Worm (Caenorhabditis elegans) whole organism, late embryonic: Measurements from ENCODE around the gene Y39H10B.3.
A peak's percentile ranks its signal among the peaks of the same experiment; 100 is the strongest.

Source experiments
- F13H6.1 ChIP-seq: sonication (generic microtip); optimal IDR thresholded peaks from 2 replicates; lab custom pipeline; 2016; ENCODE audit warnings: missing genetic modification characterization, missing compliant biosample characterization
- ahr-1 ChIP-seq: sonication (generic microtip); optimal IDR thresholded peaks from 2 replicates; lab custom pipeline; 2016; ENCODE audit warnings: missing genetic modification characterization, missing compliant biosample characterization
- ceh-14 ChIP-seq: sonication (generic microtip); optimal IDR thresholded peaks from 2 replicates; lab custom pipeline; 2016; ENCODE audit warnings: missing genotype, missing genetic modification characterization, missing compliant biosample characterization
- ceh-18 ChIP-seq: sonication (generic microtip); optimal IDR thresholded peaks from 2 replicates; lab custom pipeline; 2016; ENCODE audit warnings: missing genetic modification characterization, missing compliant biosample characterization
- ceh-2 ChIP-seq: sonication (generic microtip); optimal IDR thresholded peaks from 2 replicates; lab custom pipeline; 2016; ENCODE audit warnings: missing genotype, missing genetic modification characterization, missing compliant biosample characterization
- ceh-24 ChIP-seq: sonication (generic microtip); optimal IDR thresholded peaks from 2 replicates; lab custom pipeline; 2016; ENCODE audit warnings: mild to moderate bottlenecking, missing genetic modification characterization, missing compliant biosample characterization
- ceh-30 ChIP-seq: fragments of 150-350 bp; optimal IDR thresholded peaks from 2 replicates; lab custom pipeline; 2014; ENCODE audit warnings: missing biosample characterization, missing genetic modification characterization
- ceh-34 ChIP-seq: sonication (generic microtip); optimal IDR thresholded peaks from 2 replicates; lab custom pipeline; 2016; ENCODE audit warnings: mild to moderate bottlenecking, missing genetic modification characterization, missing compliant biosample characterization
- ceh-45 ChIP-seq: fragments of 200-800 bp; sonication (Bioruptor generic); IDR thresholded peaks from 2 replicates; pipeline ENCODE4 v1.3.6; 2022; ENCODE audit warnings: missing genetic modification reagents, missing genetic modification characterization, missing compliant biosample characterization
- ceh-48 ChIP-seq: sonication (generic microtip); optimal IDR thresholded peaks from 2 replicates; lab custom pipeline; 2016; ENCODE audit warnings: missing genetic modification characterization, inconsistent platforms, missing compliant biosample characterization
- ceh-9 ChIP-seq: sonication (generic microtip); optimal IDR thresholded peaks from 2 replicates; lab custom pipeline; 2016; ENCODE audit warnings: mild to moderate bottlenecking, missing genetic modification characterization, inconsistent platforms, missing compliant biosample characterization
- elt-4 ChIP-seq: sonication (generic microtip); optimal IDR thresholded peaks from 2 replicates; lab custom pipeline; 2016; ENCODE audit warnings: missing genetic modification characterization, missing compliant biosample characterization
- eyg-1 ChIP-seq: sonication (generic microtip); optimal IDR thresholded peaks from 2 replicates; lab custom pipeline; 2016; ENCODE audit warnings: missing genotype, missing genetic modification characterization, missing compliant biosample characterization
- fax-1 ChIP-seq: sonication (generic microtip); optimal IDR thresholded peaks from 2 replicates; lab custom pipeline; 2016; ENCODE audit warnings: missing genotype, missing genetic modification characterization, missing compliant biosample characterization
- hlh-15 ChIP-seq: sonication (generic microtip); optimal IDR thresholded peaks from 2 replicates; lab custom pipeline; 2016; ENCODE audit warnings: missing genetic modification characterization, missing compliant biosample characterization
- hlh-30 ChIP-seq: sonication (generic microtip); optimal IDR thresholded peaks from 2 replicates; lab custom pipeline; 2017; ENCODE audit warnings: antibody characterized with exemption, missing genetic modification characterization, missing compliant biosample characterization; ENCODE audit not compliant: insufficient read depth
- lim-6 ChIP-seq: sonication (generic microtip); optimal IDR thresholded peaks from 2 replicates; lab custom pipeline; 2016; ENCODE audit warnings: missing genetic modification characterization, missing compliant biosample characterization
- madf-2 ChIP-seq: sonication (generic microtip); optimal IDR thresholded peaks from 2 replicates; lab custom pipeline; 2017; ENCODE audit warnings: missing genetic modification characterization, missing compliant biosample characterization
- nfya-1 ChIP-seq: sonication (generic microtip); optimal IDR thresholded peaks from 2 replicates; lab custom pipeline; 2017; ENCODE audit warnings: missing genetic modification characterization, mild to moderate bottlenecking, missing compliant biosample characterization, antibody characterized with exemption, moderate library complexity
- nhr-232 ChIP-seq: sonication (generic microtip); optimal IDR thresholded peaks from 2 replicates; lab custom pipeline; 2016; ENCODE audit warnings: missing genetic modification characterization, missing compliant biosample characterization
- pag-3 ChIP-seq: sonication (generic microtip); optimal IDR thresholded peaks from 2 replicates; lab custom pipeline; 2016; ENCODE audit warnings: missing compliant biosample characterization, missing genetic modification characterization, borderline replicate concordance
- pha-2 ChIP-seq: sonication (generic microtip); optimal IDR thresholded peaks from 2 replicates; lab custom pipeline; 2017; ENCODE audit warnings: mild to moderate bottlenecking, missing genetic modification characterization, missing compliant biosample characterization
- pqm-1 ChIP-seq: sonication (generic microtip); optimal IDR thresholded peaks from 2 replicates; lab custom pipeline; 2016; ENCODE audit warnings: missing genetic modification characterization, missing compliant biosample characterization
- pros-1 ChIP-seq: fragments of 150-350 bp; optimal IDR thresholded peaks from 2 replicates; lab custom pipeline; 2014; ENCODE audit warnings: missing biosample characterization, missing genetic modification reagents, missing genetic modification characterization
- ref-2 ChIP-seq: sonication (generic microtip); optimal IDR thresholded peaks from 2 replicates; lab custom pipeline; 2016; ENCODE audit warnings: missing genetic modification characterization, missing compliant biosample characterization
- syd-9 ChIP-seq: sonication (generic microtip); optimal IDR thresholded peaks from 2 replicates; lab custom pipeline; 2016; ENCODE audit warnings: mild to moderate bottlenecking, missing genetic modification characterization, moderate library complexity, missing compliant biosample characterization
- tbx-2 ChIP-seq: sonication (generic microtip); optimal IDR thresholded peaks from 2 replicates; lab custom pipeline; 2016; ENCODE audit warnings: missing genetic modification characterization, missing compliant biosample characterization
- unc-42 ChIP-seq: sonication (generic microtip); optimal IDR thresholded peaks from 2 replicates; lab custom pipeline; 2016; ENCODE audit warnings: missing genotype, missing genetic modification characterization, missing compliant biosample characterization
- zip-5 ChIP-seq: sonication (generic microtip); optimal IDR thresholded peaks from 2 replicates; lab custom pipeline; 2016; ENCODE audit warnings: missing genetic modification characterization, missing compliant biosample characterization
- ztf-16 ChIP-seq: sonication (generic microtip); optimal IDR thresholded peaks from 2 replicates; lab custom pipeline; 2017; ENCODE audit warnings: missing genetic modification characterization, missing compliant biosample characterization

Y39H10B.3 gene

ce11 chrV:3670499-3670898 is at the start of gene Y39H10B.3:
Gene Y39H10B.3 (plus strand): TSS chrV:3670799.
- TF ChIP-seq lim-6 (tag; lab: Kevin White, UChicago), result no peak
- no peak for TF ChIP-seq ceh-18 (tag; lab: Kevin White, UChicago)
- TF ChIP-seq unc-42 (tag; lab: Kevin White, UChicago), result no peak
- TF ChIP-seq, all 69 proteins: peak for 0

- TF ChIP-seq F13H6.1 (tag; lab: Kevin White, UChicago), result no peak
- TF ChIP-seq eyg-1 (tag; lab: Kevin White, UChicago), result no peak
- TF ChIP-seq madf-2 (tag; lab: Kevin White, UChicago), result no peak
- TF ChIP-seq ahr-1 (tag; lab: Kevin White, UChicago), result no peak
- TF ChIP-seq pag-3 (tag; lab: Kevin White, UChicago), result no peak
- TF ChIP-seq hlh-15 (tag; lab: Kevin White, UChicago), result no peak
- no peak for TF ChIP-seq ztf-16 (tag; lab: Kevin White, UChicago)
- TF ChIP-seq ceh-24 (tag; lab: Kevin White, UChicago), result no peak
- no peak for TF ChIP-seq ceh-9 (tag; lab: Kevin White, UChicago)
- no peak for TF ChIP-seq pros-1 (tag; lab: Kevin White, UChicago)
- no peak for TF ChIP-seq elt-4 (tag; lab: Kevin White, UChicago)
- no peak for TF ChIP-seq tbx-2 (tag; lab: Kevin White, UChicago)
Observed at ce11 chrV:3626944-3627343, 43.7 kb upstream of the Y39H10B.3 start, which contains the start of gene F59B1.4. Gene F59B1.4 (minus strand): TSS chrV:3627044.

DNA sequence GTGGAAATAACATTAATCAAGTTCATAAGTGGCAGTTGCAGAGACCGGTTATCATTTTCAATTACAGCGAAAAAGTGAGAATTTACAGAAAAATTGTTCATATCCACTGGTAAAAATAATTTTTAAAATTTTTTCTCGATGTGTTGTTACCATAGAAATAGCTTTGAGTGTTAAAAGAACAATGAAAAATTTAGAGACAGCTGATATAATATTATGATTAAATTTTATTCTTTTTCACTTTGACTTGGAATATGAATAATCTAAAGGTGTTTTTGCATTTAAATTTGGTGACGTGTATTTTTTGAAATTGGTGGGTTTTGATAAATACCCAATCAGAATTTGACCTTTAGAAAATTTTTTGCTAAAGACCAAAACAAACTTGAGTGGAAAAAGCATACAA is 39.0 kb upstream of the Y39H10B.3 start, which contains the start of gene F59B1.6:
Gene F59B1.6 (minus strand): TSS at position 101 of the 400 bp plus-strand sequence.
- TF ChIP-seq zip-5 (tag; lab: Kevin White, UChicago), result no peak
- TF ChIP-seq ceh-45, result no peak
- no peak for TF ChIP-seq pros-1 (tag; lab: Kevin White, UChicago)
- no peak for TF ChIP-seq ceh-2 (tag; lab: Kevin White, UChicago)
- no peak for TF ChIP-seq ceh-34 (tag; lab: Kevin White, UChicago)
- no peak for TF ChIP-seq ceh-48
- TF ChIP-seq pqm-1 (tag; lab: Kevin White, UChicago), result no peak
- TF ChIP-seq hlh-30 (tag; lab: Kevin White, UChicago), result no peak
- TF ChIP-seq ceh-9 (tag; lab: Kevin White, UChicago), result no peak
- no peak for TF ChIP-seq pag-3 (tag; lab: Kevin White, UChicago)
- no peak for TF ChIP-seq hlh-15 (tag; lab: Kevin White, UChicago)
- TF ChIP-seq ceh-14, result no peak
- TF ChIP-seq eyg-1 (tag; lab: Kevin White, UChicago), result no peak
- no peak for TF ChIP-seq syd-9 (tag; lab: Kevin White, UChicago)
- no peak for TF ChIP-seq fax-1

DNA sequence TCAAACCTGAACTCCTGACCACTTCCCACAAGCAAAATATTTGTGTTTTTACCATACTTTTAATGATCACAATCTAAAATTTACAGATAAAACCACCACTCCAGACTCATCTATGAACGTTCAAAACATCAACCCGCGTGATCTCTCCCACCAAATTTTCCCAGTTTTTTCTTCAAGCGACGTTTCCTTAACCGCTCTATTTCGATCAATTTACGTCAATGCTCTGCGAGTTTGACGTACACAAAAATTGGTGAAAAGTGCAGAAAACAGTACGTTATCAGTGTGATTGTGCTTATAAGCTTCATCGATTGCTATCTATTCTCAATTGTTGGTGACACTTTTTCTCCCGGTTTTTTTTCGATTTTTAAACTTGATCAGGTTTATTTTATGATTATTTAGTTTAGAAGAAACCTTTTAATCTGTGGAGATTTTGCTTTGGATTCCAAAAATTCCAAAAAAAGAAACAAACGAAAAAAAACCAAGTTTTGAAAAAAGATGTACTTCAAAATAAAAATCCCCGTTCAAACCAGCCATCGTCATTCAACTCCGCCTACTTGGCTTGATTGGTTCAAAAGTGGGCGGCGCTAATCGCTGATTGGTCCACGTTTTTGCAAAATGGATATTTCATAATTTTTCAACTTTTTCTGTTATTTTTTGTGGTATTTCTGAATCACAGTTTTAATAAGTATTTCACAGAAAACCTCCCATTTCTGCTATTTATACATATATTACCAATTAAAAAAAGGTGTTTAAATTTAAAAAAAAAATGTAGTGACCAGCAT is 38.2 kb upstream of the Y39H10B.3 start:
- peak; percentile 72 for TF ChIP-seq nfya-1 (tag; lab: Kevin White, UChicago)
- no peak for TF ChIP-seq pros-1 (tag; lab: Kevin White, UChicago)

- no peak for TF ChIP-seq ref-2 (tag; lab: Kevin White, UChicago)
- TF ChIP-seq nhr-232 (tag; lab: Kevin White, UChicago), result no peak
- no peak for TF ChIP-seq pha-2 (tag; lab: Kevin White, UChicago)
- TF ChIP-seq ceh-30 (tag; lab: Kevin White, UChicago), result no peak
- TF ChIP-seq unc-42 (tag; lab: Kevin White, UChicago), result no peak
- no peak for TF ChIP-seq ceh-48
Observed at ce11 chrV:3633041-3633440, 37.6 kb upstream of the Y39H10B.3 start, which contains the start of gene F59B1.2. Gene F59B1.2 (plus strand): TSS chrV:3633341.
